Fruit fly (Drosophila melanogaster) whole organism, embryonic: ENCODE results near the gene CG9254.

Experiments used
- Atf-2 ChIP-seq: fragments of 200-800 bp; sonication (Bioruptor generic); optimal IDR thresholded peaks from 2 replicates; lab custom pipeline; 2016; ENCODE audit warnings: missing biosample characterization, missing genetic modification characterization
- Blimp-1 ChIP-seq: fragments of 200-800 bp; sonication (Bioruptor generic); optimal IDR thresholded peaks from 3 replicates; lab custom pipeline; 2018; ENCODE audit warnings: missing biosample characterization, missing genetic modification characterization, mild to moderate bottlenecking, moderate library complexity, missing genetic modification reagents
- CG13624 ChIP-seq: fragments of 200-800 bp; sonication (Bioruptor generic); optimal IDR thresholded peaks from 2 replicates; lab custom pipeline; 2016; ENCODE audit warnings: missing biosample characterization, missing genetic modification characterization
- CG18011 ChIP-seq: fragments of 200-800 bp; sonication (Bioruptor generic); optimal IDR thresholded peaks from 2 replicates; lab custom pipeline; 2017; ENCODE audit warnings: missing biosample characterization, missing genetic modification characterization, mild to moderate bottlenecking, moderate library complexity, missing genotype
- CG31388 ChIP-seq: fragments of 200-800 bp; sonication (Bioruptor generic); optimal IDR thresholded peaks from 2 replicates; lab custom pipeline; 2016; ENCODE audit warnings: missing biosample characterization, missing genetic modification characterization
- CG3163 ChIP-seq: fragments of 200-800 bp; sonication (Bioruptor generic); optimal IDR thresholded peaks from 3 replicates; lab custom pipeline; 2016; ENCODE audit warnings: missing biosample characterization, missing genetic modification characterization
- CG4282 ChIP-seq: fragments of 200-800 bp; sonication (Bioruptor generic); optimal IDR thresholded peaks from 2 replicates; lab custom pipeline; 2016; ENCODE audit warnings: missing biosample characterization, missing genetic modification characterization
- CG4854 ChIP-seq: fragments of 200-800 bp; sonication (Bioruptor generic); optimal IDR thresholded peaks from 2 replicates; lab custom pipeline; 2016; ENCODE audit warnings: missing biosample characterization, missing genetic modification characterization, inconsistent platforms
- CG5245 ChIP-seq: fragments of 200-800 bp; sonication (Bioruptor generic); optimal IDR thresholded peaks from 3 replicates; lab custom pipeline; 2016; ENCODE audit warnings: missing biosample characterization, missing genetic modification characterization
- CG6791 ChIP-seq: fragments of 200-800 bp; sonication (Bioruptor generic); IDR thresholded peaks from 3 replicates; pipeline ENCODE4 v1.3.6; 2022; ENCODE audit warnings: missing biosample characterization, missing genetic modification characterization; ENCODE audit not compliant: partially characterized antibody
- CG7963 ChIP-seq: fragments of 200-800 bp; sonication (Bioruptor generic); IDR thresholded peaks from 3 replicates; pipeline ENCODE4 v1.3.6; 2022; ENCODE audit warnings: missing biosample characterization, missing genetic modification characterization; ENCODE audit not compliant: partially characterized antibody
- CG9797 ChIP-seq: fragments of 200-800 bp; sonication (Bioruptor generic); optimal IDR thresholded peaks from 3 replicates; lab custom pipeline; 2018; ENCODE audit warnings: missing biosample characterization, mild to moderate bottlenecking, missing genetic modification characterization
- CG9932 ChIP-seq: fragments of 200-800 bp; sonication (Bioruptor generic); IDR thresholded peaks from 2 replicates; pipeline ENCODE4 v1.3.6; 2022; ENCODE audit warnings: missing biosample characterization, missing genetic modification characterization
- CoRest ChIP-seq: fragments of 200-800 bp; sonication (Bioruptor generic); optimal IDR thresholded peaks from 3 replicates; lab custom pipeline; 2018; ENCODE audit warnings: missing biosample characterization, mild to moderate bottlenecking, missing genetic modification characterization, moderate library complexity
- Gug ChIP-seq: fragments of 200-800 bp; sonication (Bioruptor generic); IDR thresholded peaks from 4 replicates; pipeline ENCODE4 v1.3.6; 2022; ENCODE audit warnings: missing biosample characterization, missing genetic modification characterization
- HLH3B ChIP-seq: fragments of 200-800 bp; sonication (Bioruptor generic); IDR thresholded peaks from 2 replicates; pipeline ENCODE4 v1.3.6; 2022; ENCODE audit warnings: missing biosample characterization, missing genetic modification characterization
- Hand ChIP-seq: fragments of 200-800 bp; sonication (Bioruptor generic); optimal IDR thresholded peaks from 2 replicates; lab custom pipeline; 2017; ENCODE audit warnings: mild to moderate bottlenecking, missing biosample characterization, missing genetic modification reagents, missing genetic modification characterization
- Hey ChIP-seq: fragments of 200-800 bp; sonication (Bioruptor generic); optimal IDR thresholded peaks from 3 replicates; lab custom pipeline; 2018; ENCODE audit warnings: missing biosample characterization, mild to moderate bottlenecking, missing genetic modification characterization
- MTF-1 ChIP-seq: fragments of 200-800 bp; sonication (Bioruptor generic); optimal IDR thresholded peaks from 2 replicates; lab custom pipeline; 2018; ENCODE audit warnings: missing biosample characterization, mild to moderate bottlenecking, missing genetic modification characterization, borderline replicate concordance
- Myb ChIP-seq: fragments of 200-800 bp; sonication (Bioruptor generic); optimal IDR thresholded peaks from 2 replicates; lab custom pipeline; 2016; ENCODE audit warnings: missing biosample characterization, missing genetic modification characterization
- Optix ChIP-seq: fragments of 200-800 bp; sonication (Bioruptor generic); IDR thresholded peaks from 3 replicates; pipeline ENCODE4 v1.3.6; 2022; ENCODE audit warnings: missing biosample characterization, missing genetic modification characterization
- Pdp1 ChIP-seq, 2 experiments: fragments of 200-800 bp; sonication (Bioruptor generic); optimal IDR thresholded peaks; 3 replicates each; lab custom pipeline; 2016; ENCODE audit warnings: missing biosample characterization in 2 of 2, missing genetic modification characterization in 2 of 2, mild to moderate bottlenecking in 1 of 2, moderate library complexity in 1 of 2
- Ravus ChIP-seq: fragments of 200-800 bp; sonication (Bioruptor generic); IDR thresholded peaks from 2 replicates; pipeline ENCODE4 v1.3.6; 2022; ENCODE audit warnings: missing biosample characterization, missing genetic modification characterization
- TFAM ChIP-seq: fragments of 200-800 bp; sonication (Bioruptor generic); optimal IDR thresholded peaks from 2 replicates; lab custom pipeline; 2017; ENCODE audit warnings: missing biosample characterization, missing genetic modification characterization, inconsistent platforms
- Trl ChIP-seq, 3 experiments: fragments of >200 bp in 2 of 3; fragments of 200-800 bp in 1 of 3; sonication (Bioruptor generic) in 1 of 3; optimal IDR thresholded peaks; 2 replicates in 1 of 3; 3 replicates in 2 of 3; lab custom pipeline; 2016 to 2017; ENCODE audit warnings: missing biosample characterization in 1 of 3, missing genetic modification characterization in 1 of 3
- Vsx1 ChIP-seq: fragments of 200-800 bp; sonication (Bioruptor generic); optimal IDR thresholded peaks from 2 replicates; lab custom pipeline; 2017; ENCODE audit warnings: missing biosample characterization, mild to moderate bottlenecking, missing genetic modification characterization, missing genetic modification reagents
- Xrp1 ChIP-seq: fragments of 200-800 bp; sonication (Bioruptor generic); IDR thresholded peaks from 2 replicates; pipeline ENCODE4 v1.3.6; 2022; ENCODE audit warnings: missing biosample characterization, missing genetic modification characterization
- ase ChIP-seq: fragments of 200-800 bp; sonication (Bioruptor generic); IDR thresholded peaks from 3 replicates; pipeline ENCODE4 v1.3.6; 2022; ENCODE audit warnings: missing biosample characterization, missing genetic modification characterization
- caup ChIP-seq: fragments of 200-800 bp; sonication (Bioruptor generic); optimal IDR thresholded peaks from 3 replicates; lab custom pipeline; 2017; ENCODE audit warnings: missing biosample characterization, mild to moderate bottlenecking, missing genetic modification characterization, moderate library complexity; ENCODE audit not compliant: severe bottlenecking
- cwo ChIP-seq: fragments of 200-800 bp; sonication (Bioruptor generic); optimal IDR thresholded peaks from 3 replicates; lab custom pipeline; 2017; ENCODE audit warnings: missing biosample characterization, missing genetic modification characterization, mild to moderate bottlenecking, moderate library complexity, missing genetic modification reagents
- danr ChIP-seq: fragments of 200-800 bp; sonication (Bioruptor generic); IDR thresholded peaks from 2 replicates; pipeline ENCODE4 v1.3.6; 2022; ENCODE audit warnings: missing biosample characterization, missing genetic modification characterization
- dmrt11E ChIP-seq: fragments of 200-800 bp; sonication (Bioruptor generic); optimal IDR thresholded peaks from 3 replicates; lab custom pipeline; 2018; ENCODE audit warnings: missing biosample characterization, mild to moderate bottlenecking, missing genetic modification characterization, moderate library complexity
- h ChIP-seq: fragments of >200 bp; optimal IDR thresholded peaks from 2 replicates; lab custom pipeline; 2017
- hb ChIP-seq: fragments of 200-800 bp; sonication (Bioruptor generic); IDR thresholded peaks from 3 replicates; pipeline ENCODE4 v1.3.6; 2022; ENCODE audit warnings: missing biosample characterization, missing genetic modification characterization; ENCODE audit not compliant: partially characterized antibody
- hth ChIP-seq: fragments of >200 bp; optimal IDR thresholded peaks from 2 replicates; lab custom pipeline; 2017; ENCODE audit warnings: inconsistent platforms
- inv ChIP-seq: fragments of 200-800 bp; sonication (Bioruptor generic); IDR thresholded peaks from 2 replicates; pipeline ENCODE4 v1.3.6; 2022; ENCODE audit warnings: missing biosample characterization, missing genetic modification characterization; ENCODE audit not compliant: partially characterized antibody
- lab ChIP-seq: fragments of 200-800 bp; sonication (Bioruptor generic); optimal IDR thresholded peaks from 3 replicates; lab custom pipeline; 2017; ENCODE audit warnings: missing biosample characterization, missing genetic modification characterization, mild to moderate bottlenecking, moderate library complexity, missing genetic modification reagents
- pan ChIP-seq, 4 experiments: fragments of >200 bp in 3 of 4; fragments of 200-800 bp in 1 of 4; sonication (Bioruptor generic) in 1 of 4; optimal IDR thresholded peaks in 3 of 4; IDR thresholded peaks in 1 of 4; 2 replicates each; pipeline versions ENCODE4 v1.3.6 to Lab custom; 2017 to 2022; ENCODE audit warnings: missing biosample characterization in 2 of 4, missing genetic modification characterization in 2 of 4, mixed read lengths in 1 of 4
- pita ChIP-seq: fragments of 200-800 bp; sonication (Bioruptor generic); optimal IDR thresholded peaks from 2 replicates; lab custom pipeline; 2017; ENCODE audit warnings: missing biosample characterization, mild to moderate bottlenecking, missing genetic modification characterization
- pum ChIP-seq: fragments of 200-800 bp; sonication (Bioruptor generic); optimal IDR thresholded peaks from 2 replicates; lab custom pipeline; 2016; ENCODE audit warnings: missing biosample characterization, missing genetic modification characterization
- repo ChIP-seq: fragments of 200-800 bp; sonication (Bioruptor generic); optimal IDR thresholded peaks from 2 replicates; lab custom pipeline; 2016; ENCODE audit warnings: missing biosample characterization, missing genetic modification characterization
- slou ChIP-seq: fragments of 200-800 bp; sonication (Bioruptor generic); optimal IDR thresholded peaks from 3 replicates; lab custom pipeline; 2016; ENCODE audit warnings: missing biosample characterization, missing genetic modification characterization
- tgo ChIP-seq: fragments of 200-800 bp; sonication (Bioruptor generic); IDR thresholded peaks from 3 replicates; pipeline ENCODE4 v1.3.6; 2022; ENCODE audit warnings: missing biosample characterization, missing genetic modification characterization
- toy ChIP-seq: fragments of 200-800 bp; sonication (Bioruptor generic); IDR thresholded peaks from 2 replicates; pipeline ENCODE4 v1.3.6; 2022; ENCODE audit warnings: missing biosample characterization, missing genetic modification characterization
- ttk ChIP-seq: fragments of 200-800 bp; sonication (Bioruptor generic); IDR thresholded peaks from 2 replicates; pipeline ENCODE4 v2.1.2; 2022; ENCODE audit warnings: missing biosample characterization, missing genetic modification characterization
- vnd ChIP-seq: fragments of 200-800 bp; sonication (Bioruptor generic); IDR thresholded peaks from 3 replicates; pipeline ENCODE4 v1.3.6; 2022; ENCODE audit warnings: missing biosample characterization, missing genetic modification characterization; ENCODE audit not compliant: partially characterized antibody

CG9254 gene

dm6 chr2L:13548786-13549780 is 47.9 kb downstream of the CG9254 start, which contains the start of gene B4:
Gene B4, minus strand, starts transcription at chr2L:13549328.
- TF ChIP-seq Atf-2 (GFP tag; lab: Kevin White, UChicago), result no peak
- TF ChIP-seq CG4282 (GFP tag; lab: Kevin White, UChicago), result no peak
- TF ChIP-seq CG13624 (GFP tag; lab: Kevin White, UChicago), result peak; percentile 42
- TF ChIP-seq CG3163 (GFP tag; lab: Kevin White, UChicago), result no peak
- TF ChIP-seq slou (GFP tag; lab: Kevin White, UChicago), result peak; percentile 14
- TF ChIP-seq dmrt11E (tag; lab: Kevin White, UChicago), result no peak
- TF ChIP-seq CG31388 (GFP tag; lab: Kevin White, UChicago), result no peak
- TF ChIP-seq pan (optimal IDR thresholded peaks at IDR 0.05; lab: Kevin White, UChicago), result no peak
- TF ChIP-seq pan (GFP tag; optimal IDR thresholded peaks at IDR 0.05 in 1 of 2, IDR thresholded peaks at IDR 0.05 in 1 of 2), result peak in 1 of 2 experiments; percentile 64
- TF ChIP-seq CG9797 (GFP tag; lab: Kevin White, UChicago), result peak; percentile 68
- no peak for TF ChIP-seq pum (GFP tag; lab: Kevin White, UChicago)
- TF ChIP-seq danr (GFP tag; lab: Robert Waterston, UW), result no peak
- no peak for TF ChIP-seq TFAM (GFP tag; lab: Kevin White, UChicago)
- peak; percentile 4 to 65 for TF ChIP-seq Pdp1 (GFP tag; optimal IDR thresholded peaks at IDR 0.05; lab: Kevin White, UChicago)
- TF ChIP-seq toy (GFP tag; lab: Robert Waterston, UW), result no peak
- peak; percentile 79 for TF ChIP-seq lab (GFP tag; lab: Kevin White, UChicago)
- no peak for TF ChIP-seq CG5245 (GFP tag; lab: Kevin White, UChicago)
- no peak for TF ChIP-seq pita (GFP tag; lab: Kevin White, UChicago)
- TF ChIP-seq CG18011 (GFP tag; lab: Kevin White, UChicago), result no peak
- peak; percentile 37 for TF ChIP-seq Myb (GFP tag; lab: Kevin White, UChicago)
- peak; percentile 91 for TF ChIP-seq cwo (GFP tag; lab: Kevin White, UChicago)
- TF ChIP-seq ase (GFP tag; lab: Robert Waterston, UW), result no peak
- peak; percentile 27; the same call in 1 of the 4 replicates for TF ChIP-seq Gug (GFP tag; lab: Robert Waterston, UW)
- peak; percentile 88 for TF ChIP-seq Hey (tag; lab: Kevin White, UChicago)
- no peak for TF ChIP-seq hth (lab: Kevin White, UChicago)
- TF ChIP-seq inv, result peak; percentile 26; the same call in 1 of the 2 replicates
- no peak for TF ChIP-seq hb
- TF ChIP-seq CG9932, result peak; percentile 4; the same call in 1 of the 2 replicates
- TF ChIP-seq Trl (optimal IDR thresholded peaks at IDR 0.05; lab: Kevin White, UChicago), result peak; percentile 25 to 60
- TF ChIP-seq Trl (GFP tag; optimal IDR thresholded peaks at IDR 0.05; lab: Kevin White, UChicago), result peak; percentile 18
- peak; percentile 44 for TF ChIP-seq repo (GFP tag; lab: Kevin White, UChicago)
- no peak for TF ChIP-seq tgo
- peak; percentile 70 for TF ChIP-seq caup (GFP tag; lab: Kevin White, UChicago)
- peak; percentile 41; the same call in 1 of the 2 replicates for TF ChIP-seq HLH3B
- 0 out of 2 replicates have a peak, but pooled peaks have one; percentile 37 for TF ChIP-seq ttk (GFP tag; lab: Robert Waterston, UW)
- TF ChIP-seq vnd (GFP tag; lab: Robert Waterston, UW), result no peak
- peak; percentile 44; the same call in 2 of the 3 replicates for TF ChIP-seq CG6791 (GFP tag; lab: Robert Waterston, UW)
- TF ChIP-seq Optix, result no peak
- no peak for TF ChIP-seq CG7963
- no peak for TF ChIP-seq Ravus (GFP tag; lab: Robert Waterston, UW)
- TF ChIP-seq CG4854 (GFP tag; lab: Kevin White, UChicago), result peak; percentile 16
- peak; percentile 29 for TF ChIP-seq Xrp1 (GFP tag; lab: Robert Waterston, UW)
- TF ChIP-seq Hand (GFP tag; lab: Kevin White, UChicago), result no peak
- no peak for TF ChIP-seq Blimp-1 (GFP tag; lab: Kevin White, UChicago)
- no peak for TF ChIP-seq Vsx1 (GFP tag; lab: Kevin White, UChicago)
- TF ChIP-seq MTF-1 (GFP tag; lab: Kevin White, UChicago), result peak; percentile 79
- TF ChIP-seq CoRest (tag; lab: Kevin White, UChicago), result no peak
- TF ChIP-seq h (lab: Kevin White, UChicago), result no peak
